Worm (Caenorhabditis elegans): ENCODE measurements around the gene C04B4.2.

The C04B4.2 gene

DNA sequence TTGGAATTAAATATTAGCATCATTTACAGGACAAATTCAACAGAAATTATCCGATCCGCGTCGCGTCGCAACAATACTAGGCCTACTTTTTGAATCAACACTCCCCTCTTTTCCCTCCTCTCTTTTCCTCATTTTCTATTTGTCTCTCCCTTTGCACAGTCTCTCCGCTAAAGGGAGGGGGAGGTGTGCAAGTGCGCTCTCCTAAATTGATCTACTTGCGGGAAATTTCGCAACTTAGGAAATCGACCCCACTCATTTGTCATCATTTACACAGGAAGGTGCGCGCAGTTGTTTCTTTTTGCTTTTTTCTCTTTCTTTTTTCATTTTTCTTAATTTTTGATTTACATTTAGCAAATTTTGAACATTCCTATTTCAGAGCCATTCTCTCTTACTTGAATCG is at the start of gene C04B4.2:
Gene C04B4.2 (plus strand): TSS at position 371 of the 400 bp plus-strand sequence.
- no peak for TF ChIP-seq dsc-1 (tag; optimal IDR thresholded peaks at IDR 0.05)

DNA sequence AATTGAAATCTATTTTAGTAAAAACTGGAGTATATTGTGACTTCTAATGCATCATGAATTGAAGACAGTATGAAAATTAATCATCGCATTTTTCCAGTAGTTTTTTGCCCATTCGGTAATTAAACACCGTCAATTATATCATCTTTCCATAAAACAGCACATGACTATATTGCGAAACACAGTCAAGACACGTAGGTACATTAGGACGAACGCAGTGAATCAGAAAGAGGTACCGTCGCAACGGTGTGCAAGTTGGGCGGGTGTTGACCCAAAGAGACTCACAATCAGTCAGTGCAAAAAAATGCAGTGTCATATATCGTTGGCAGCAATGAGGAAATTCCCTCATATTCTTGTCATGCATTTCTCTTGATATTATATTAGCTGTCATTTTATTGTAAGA is 48.7 kb upstream of the C04B4.2 start:
- TF ChIP-seq efl-1 (optimal IDR thresholded peaks at IDR 0.05) (no peak), efl-1 (GFP tag; optimal IDR thresholded peaks at IDR 0.05 in 1 of 2) (peak in 1 of 2 experiments; percentile 20), jun-1 (tag; optimal IDR thresholded peaks at IDR 0.05) (no peak)

DNA sequence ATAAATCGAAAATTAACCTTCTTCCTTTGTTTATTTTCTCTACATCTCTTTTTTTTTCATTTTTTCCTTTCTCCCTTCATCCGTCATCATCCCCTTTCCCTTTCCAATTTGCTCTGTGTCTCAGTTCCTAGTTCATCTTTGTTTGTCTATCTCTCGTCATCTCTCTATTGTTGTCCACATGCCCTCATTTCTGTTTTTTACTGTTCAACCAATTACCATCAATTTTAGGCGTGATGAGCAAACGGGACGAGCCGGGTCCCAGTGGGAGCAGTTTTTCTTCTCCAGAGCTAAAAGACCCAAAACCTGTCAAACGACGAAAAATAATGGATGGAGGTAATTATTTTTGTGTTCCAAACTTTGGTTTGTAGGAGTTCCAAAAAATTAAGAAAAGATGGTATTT is 47.7 kb upstream of the C04B4.2 start, which contains the start of gene C23H4.6:
Gene C23H4.6 (plus strand): TSS at position 219 of the 400 bp plus-strand sequence.
- TF ChIP-seq blmp-1 (tag; optimal IDR thresholded peaks at IDR 0.05) (peak; percentile 70), efl-1 (optimal IDR thresholded peaks at IDR 0.05) (no peak), efl-1 (GFP tag; optimal IDR thresholded peaks at IDR 0.05 in 1 of 2) (peak in 1 of 2 experiments; percentile 61), vab-15 (tag; optimal IDR thresholded peaks at IDR 0.05) (no peak)

DNA sequence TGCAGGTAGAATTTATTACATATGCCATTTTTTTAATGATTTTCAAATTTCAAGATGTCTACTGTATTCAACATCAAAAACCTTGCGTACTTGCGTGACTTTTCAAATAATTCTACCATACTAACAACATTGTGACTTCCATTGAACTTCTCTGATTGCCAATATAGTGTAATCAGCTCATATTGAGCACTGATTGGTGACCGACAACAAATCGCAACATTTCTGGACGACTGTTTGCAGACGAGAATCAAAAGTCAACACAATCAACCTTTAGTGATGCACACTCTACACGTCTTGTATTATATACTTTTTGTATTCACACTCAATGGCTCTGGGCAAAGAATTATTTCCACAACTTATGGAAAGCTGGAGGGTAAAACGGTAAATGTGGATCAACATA is 41.6 kb upstream of the C04B4.2 start, which contains the start of gene cest-3:
Gene cest-3 (plus strand): TSS at position 190 of the 400 bp plus-strand sequence.
- TF ChIP-seq lir-3 (tag; optimal IDR thresholded peaks at IDR 0.05; ENCODE audit: poor library complexity), result no peak
- TF ChIP-seq grh-1 (GFP tag; IDR thresholded peaks at IDR 0.05), result no peak
- TF ChIP-seq elt-2 (tag; optimal IDR thresholded peaks at IDR 0.05), result peak; percentile 19

DNA sequence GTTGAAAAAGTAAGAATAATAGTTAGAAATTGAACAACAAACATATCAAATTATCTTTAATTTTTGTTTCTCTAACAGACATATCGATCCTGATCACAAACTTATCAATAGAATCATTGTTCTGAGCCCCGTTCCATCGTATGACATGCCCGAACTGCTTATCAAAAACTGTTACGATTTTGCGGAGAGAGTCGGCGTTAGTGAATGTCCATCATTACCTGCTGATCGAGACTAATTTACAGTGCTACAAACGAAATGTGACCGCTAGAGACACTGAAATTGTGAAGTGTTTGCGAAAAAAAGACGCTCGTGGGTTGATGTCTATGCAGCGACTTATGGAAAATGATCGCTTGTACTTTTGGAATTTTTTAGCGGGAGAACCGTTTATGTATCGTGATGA is 40.2 kb upstream of the C04B4.2 start:
- TF ChIP-seq C34B4.2 (tag; optimal IDR thresholded peaks at IDR 0.05) (no peak), unc-98 (GFP tag; IDR thresholded peaks at IDR 0.05) (no peak), ceh-88 (GFP tag; IDR thresholded peaks at IDR 0.05) (no peak), grh-1 (GFP tag; IDR thresholded peaks at IDR 0.05) (no peak), nhr-84 (tag; optimal IDR thresholded peaks at IDR 0.05) (no peak), egl-27 (tag; optimal IDR thresholded peaks at IDR 0.05) (no peak), ces-1 (GFP tag; optimal IDR thresholded peaks at IDR 0.05) (no peak), fkh-8 (tag; optimal IDR thresholded peaks at IDR 0.05) (no peak), ztf-4 (tag; optimal IDR thresholded peaks at IDR 0.05) (no peak), swsn-7 (tag; optimal IDR thresholded peaks at IDR 0.05) (no peak), mef-2 (tag; optimal IDR thresholded peaks at IDR 0.05) (no peak), nhr-90 (tag; optimal IDR thresholded peaks at IDR 0.05; ENCODE audit: poor library complexity) (no peak), fkh-4 (tag; optimal IDR thresholded peaks at IDR 0.05; ENCODE audit: borderline replicate concordance) (no peak)

DNA sequence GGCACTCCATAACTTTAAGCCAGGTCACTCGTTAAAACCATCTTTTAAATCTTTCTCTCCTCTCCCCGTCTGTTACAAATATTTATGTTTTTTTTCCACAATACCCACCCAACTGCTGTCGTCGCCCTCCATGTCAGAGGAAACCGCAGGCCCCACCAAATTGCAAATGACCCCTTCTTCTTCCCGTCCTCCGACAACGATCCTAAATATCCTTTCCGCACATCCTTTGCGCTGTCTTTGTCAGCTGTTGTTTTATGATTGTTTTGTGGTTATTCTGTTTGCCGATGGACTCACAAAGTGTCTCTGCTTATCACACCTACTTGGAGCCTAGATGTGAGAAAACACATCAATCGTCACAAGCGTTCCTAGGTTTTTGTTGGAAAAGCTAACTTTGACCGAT is 34.9 kb upstream of the C04B4.2 start:
- no peak for TF ChIP-seq sptf-1 (tag; optimal IDR thresholded peaks at IDR 0.05)
- peak; percentile 44 for TF ChIP-seq rnt-1 (tag; optimal IDR thresholded peaks at IDR 0.05)
- TF ChIP-seq lin-14 (GFP tag; optimal IDR thresholded peaks at IDR 0.05), result peak; percentile 2

DNA sequence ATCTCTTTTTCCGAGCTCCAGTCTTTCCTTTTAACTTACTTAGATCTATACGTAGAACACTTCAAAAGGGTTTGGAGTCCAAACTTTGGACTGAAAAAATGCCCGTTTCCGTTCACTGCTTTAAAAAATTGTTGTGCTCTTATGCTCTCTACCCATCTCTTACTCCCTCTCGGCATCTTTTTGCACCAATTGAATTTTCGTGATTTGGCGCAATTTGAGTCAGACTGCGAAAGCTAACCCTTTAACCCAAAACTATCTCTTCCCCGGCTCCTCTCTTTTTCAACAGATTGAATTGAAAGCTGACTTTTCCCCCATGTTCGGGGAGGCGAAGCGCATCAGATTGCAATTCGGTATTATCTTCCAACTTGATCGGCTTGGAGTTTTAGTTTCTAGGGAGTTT is 30.9 kb upstream of the C04B4.2 start:
- TF ChIP-seq rnt-1 (tag; optimal IDR thresholded peaks at IDR 0.05) (no peak), ces-1 (GFP tag; optimal IDR thresholded peaks at IDR 0.05) (peak; percentile 23), fkh-10 (GFP tag; optimal IDR thresholded peaks at IDR 0.05) (peak; percentile 59), egl-13 (tag; optimal IDR thresholded peaks at IDR 0.05) (no peak), fkh-4 (tag; optimal IDR thresholded peaks at IDR 0.05; ENCODE audit: borderline replicate concordance) (no peak), nhr-71 (tag; optimal IDR thresholded peaks at IDR 0.05) (no peak)

DNA sequence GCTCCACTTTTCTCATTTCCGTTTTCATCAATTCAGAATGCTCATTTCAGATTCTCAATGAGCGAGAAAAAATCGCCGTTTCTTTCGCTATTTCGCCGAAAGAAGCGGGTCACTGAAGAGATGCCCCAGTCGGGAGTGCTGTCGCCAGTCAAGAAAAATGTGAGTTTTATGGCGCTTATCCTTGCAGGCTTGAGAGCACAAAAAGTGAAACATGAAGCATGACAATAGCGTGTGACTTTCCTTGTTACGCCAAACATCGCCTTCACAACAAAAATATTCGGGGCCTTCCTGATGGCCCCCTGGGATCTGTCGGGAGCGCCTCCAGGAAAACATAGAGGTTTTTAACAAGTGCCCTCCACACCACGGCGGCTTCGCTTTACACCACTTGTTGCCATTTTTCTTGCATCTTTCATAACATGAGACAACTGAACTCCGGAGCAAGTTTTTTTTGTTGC is 26.5 kb upstream of the C04B4.2 start, which contains the start of gene E01G6.2:
Gene E01G6.2 (plus strand): TSS at position 51 of the 455 bp plus-strand sequence.
- TF ChIP-seq lin-14 (GFP tag; optimal IDR thresholded peaks at IDR 0.05) (peak; percentile 65), fkh-8 (tag; optimal IDR thresholded peaks at IDR 0.05) (no peak), mab-9 (GFP tag; IDR thresholded peaks at IDR 0.05) (0 out of 2 replicates have a peak, but pooled peaks have one; percentile 43)

Measured in whole organism, L1 larva.